Fruit fly (Drosophila melanogaster) whole organism, embryonic: Measurements from ENCODE around the gene CG32459.

ENCODE experiments used
- Blimp-1 ChIP-seq: fragments of 200-800 bp; sonication (Bioruptor generic); optimal IDR thresholded peaks from 3 replicates; lab custom pipeline; 2018; ENCODE audit warnings: missing biosample characterization, missing genetic modification characterization, mild to moderate bottlenecking, moderate library complexity, missing genetic modification reagents
- CG2116 ChIP-seq: fragments of 200-800 bp; sonication (Bioruptor generic); optimal IDR thresholded peaks from 3 replicates; lab custom pipeline; 2018; ENCODE audit warnings: missing biosample characterization, mild to moderate bottlenecking, missing genetic modification characterization
- abd-A ChIP-seq: fragments of 200-800 bp; sonication (Bioruptor generic); optimal IDR thresholded peaks from 3 replicates; lab custom pipeline; 2019; ENCODE audit warnings: missing biosample characterization, mild to moderate bottlenecking, missing genetic modification characterization, moderate library complexity
- run ChIP-seq: fragments of 200-800 bp; sonication (Bioruptor generic); optimal IDR thresholded peaks from 3 replicates; lab custom pipeline; 2018; ENCODE audit warnings: missing biosample characterization, mild to moderate bottlenecking, missing genetic modification characterization

DNA sequence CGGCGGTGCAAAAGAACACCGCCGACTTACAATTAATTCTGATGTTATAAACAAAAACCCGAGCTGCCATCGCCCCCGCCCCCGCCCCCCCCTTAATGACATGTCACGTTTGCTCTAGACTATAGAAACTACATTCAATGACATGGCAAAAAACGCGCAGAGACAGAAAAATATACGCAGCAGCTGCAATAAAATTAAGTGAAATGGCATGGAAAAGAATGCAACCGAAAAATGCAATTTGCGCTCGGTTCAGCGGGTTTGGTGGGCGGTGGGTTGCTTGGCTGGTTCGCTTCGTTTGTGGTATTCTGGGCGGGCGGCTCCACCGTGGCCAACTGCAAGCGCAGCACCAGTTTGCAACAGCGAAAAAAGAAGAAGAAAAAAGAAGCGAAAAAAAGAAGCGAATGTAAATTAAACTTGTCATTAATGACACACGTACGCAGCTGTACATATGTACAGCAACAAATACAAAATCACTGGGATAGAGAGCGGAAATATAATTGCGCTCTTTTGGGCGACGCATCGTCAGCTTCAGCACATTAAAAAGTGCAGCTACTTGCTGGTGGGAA, 25.6 kb downstream of the CG32459 start:
- TF ChIP-seq run (tag; lab: Kevin White, UChicago) (no peak), Blimp-1 (no peak), abd-A (tag; lab: Kevin White, UChicago) (no peak), CG2116 (no peak)
